Worm (Caenorhabditis elegans) whole organism, L2 larva: ENCODE results near the gene nas-24.

ENCODE experiments used
- F13H6.1 ChIP-seq: sonication (generic microtip); optimal IDR thresholded peaks from 2 replicates; lab custom pipeline; 2016; ENCODE audit warnings: missing genetic modification characterization, missing compliant biosample characterization
- ZK546.5 ChIP-seq: sonication (generic microtip); optimal IDR thresholded peaks from 2 replicates; lab custom pipeline; 2017; ENCODE audit warnings: missing biosample characterization, missing genetic modification characterization
- alr-1 ChIP-seq: fragments of 150-350 bp; optimal IDR thresholded peaks from 2 replicates; lab custom pipeline; 2014; ENCODE audit warnings: missing biosample characterization, missing genetic modification characterization
- aly-2 ChIP-seq: fragments of 150-350 bp; optimal IDR thresholded peaks from 2 replicates; lab custom pipeline; 2014; ENCODE audit warnings: missing biosample characterization, missing genetic modification characterization
- blmp-1 ChIP-seq: sonication (generic microtip); optimal IDR thresholded peaks from 2 replicates; lab custom pipeline; 2017; ENCODE audit warnings: missing genetic modification characterization, mild to moderate bottlenecking, missing compliant biosample characterization, antibody characterized with exemption, moderate library complexity; ENCODE audit not compliant: insufficient read depth
- ceh-16 ChIP-seq: fragments of 150-350 bp; optimal IDR thresholded peaks from 2 replicates; lab custom pipeline; 2014; ENCODE audit warnings: missing biosample characterization, missing genetic modification characterization
- ceh-82 ChIP-seq: fragments of 150-350 bp; optimal IDR thresholded peaks from 2 replicates; lab custom pipeline; 2014; ENCODE audit warnings: missing biosample characterization, missing genetic modification characterization
- crh-2 ChIP-seq: sonication (generic microtip); optimal IDR thresholded peaks from 2 replicates; lab custom pipeline; 2017; ENCODE audit warnings: missing biosample characterization, missing genetic modification characterization
- dmd-4 ChIP-seq: sonication (generic microtip); optimal IDR thresholded peaks from 2 replicates; lab custom pipeline; 2017; ENCODE audit warnings: missing biosample characterization, missing genetic modification characterization
- egl-27 ChIP-seq: sonication (generic microtip); optimal IDR thresholded peaks from 3 replicates; lab custom pipeline; 2017; ENCODE audit warnings: missing biosample characterization, missing genetic modification reagents, missing genetic modification characterization
- elt-1 ChIP-seq: fragments of 150-350 bp; optimal IDR thresholded peaks from 2 replicates; lab custom pipeline; 2014; ENCODE audit warnings: missing biosample characterization, missing genetic modification characterization
- elt-3 ChIP-seq: sonication (generic microtip); optimal IDR thresholded peaks from 2 replicates; lab custom pipeline; 2017; ENCODE audit warnings: missing biosample characterization, missing genetic modification characterization
- fos-1 ChIP-seq: fragments of 150-350 bp; optimal IDR thresholded peaks from 2 replicates; lab custom pipeline; 2014; ENCODE audit warnings: missing biosample characterization, missing genetic modification characterization
- lin-11 ChIP-seq: fragments of 150-350 bp; sonication (generic microtip); optimal IDR thresholded peaks from 2 replicates; lab custom pipeline; 2014; ENCODE audit warnings: missing biosample characterization, missing genetic modification characterization, inconsistent platforms, mixed read lengths
- lin-13 ChIP-seq: fragments of 150-350 bp; optimal IDR thresholded peaks from 2 replicates; lab custom pipeline; 2014; ENCODE audit warnings: missing biosample characterization, missing genetic modification reagents, missing genetic modification characterization
- mbf-1 ChIP-seq: sonication (generic microtip); optimal IDR thresholded peaks from 2 replicates; lab custom pipeline; 2017; ENCODE audit warnings: missing biosample characterization, missing genetic modification characterization
- mdl-1 ChIP-seq, 2 experiments: fragments of 150-350 bp in 1 of 2; sonication (generic microtip) in 1 of 2; optimal IDR thresholded peaks; 2 replicates each; lab custom pipeline; 2017; ENCODE audit warnings: missing biosample characterization in 2 of 2, missing genetic modification characterization in 2 of 2
- nhr-10 ChIP-seq: sonication (generic microtip); optimal IDR thresholded peaks from 2 replicates; lab custom pipeline; 2017; ENCODE audit warnings: missing biosample characterization, missing genetic modification characterization
- nhr-12 ChIP-seq: fragments of 150-350 bp; optimal IDR thresholded peaks from 2 replicates; lab custom pipeline; 2014; ENCODE audit warnings: missing biosample characterization, missing genetic modification characterization
- nhr-129 ChIP-seq: fragments of 150-350 bp; optimal IDR thresholded peaks from 2 replicates; lab custom pipeline; 2014; ENCODE audit warnings: missing biosample characterization, missing genetic modification characterization
- nhr-21 ChIP-seq: fragments of 150-350 bp; optimal IDR thresholded peaks from 2 replicates; lab custom pipeline; 2014; ENCODE audit warnings: missing biosample characterization, missing genetic modification characterization
- nhr-23 ChIP-seq: fragments of 150-350 bp; optimal IDR thresholded peaks from 2 replicates; lab custom pipeline; 2014; ENCODE audit warnings: missing biosample characterization, missing genetic modification reagents, missing genetic modification characterization
- nhr-237 ChIP-seq: fragments of 150-350 bp; optimal IDR thresholded peaks from 2 replicates; lab custom pipeline; 2014; ENCODE audit warnings: missing biosample characterization, missing genetic modification characterization
- nhr-25 ChIP-seq: fragments of 150-350 bp; sonication (generic microtip); optimal IDR thresholded peaks from 3 replicates; lab custom pipeline; 2014; ENCODE audit warnings: missing biosample characterization, missing genetic modification characterization
- nhr-6 ChIP-seq: fragments of 150-350 bp; optimal IDR thresholded peaks from 2 replicates; lab custom pipeline; 2014; ENCODE audit warnings: missing biosample characterization, missing genetic modification characterization
- nhr-77 ChIP-seq: fragments of 150-350 bp; optimal IDR thresholded peaks from 2 replicates; lab custom pipeline; 2014; ENCODE audit warnings: missing biosample characterization, missing genetic modification characterization
- skn-1 ChIP-seq: sonication (generic microtip); optimal IDR thresholded peaks from 2 replicates; lab custom pipeline; 2017; ENCODE audit warnings: missing biosample characterization, missing genetic modification characterization
- sma-3 ChIP-seq: sonication (generic microtip); optimal IDR thresholded peaks from 2 replicates; lab custom pipeline; 2016; ENCODE audit warnings: missing genetic modification reagents, missing genetic modification characterization, missing compliant biosample characterization
- sma-9 ChIP-seq, 2 experiments: fragments of 150-350 bp in 1 of 2; sonication (generic microtip) in 1 of 2; optimal IDR thresholded peaks; 2 replicates each; lab custom pipeline; 2014 to 2016; ENCODE audit warnings: missing genetic modification characterization in 2 of 2, mild to moderate bottlenecking in 1 of 2, missing biosample characterization in 1 of 2, missing compliant biosample characterization in 1 of 2, missing genetic modification reagents in 1 of 2, moderate library complexity in 1 of 2
- snpc-4 ChIP-seq: fragments of 150-350 bp; optimal IDR thresholded peaks from 2 replicates; lab custom pipeline; 2014; ENCODE audit warnings: missing biosample characterization, missing genetic modification characterization
- unc-39 ChIP-seq: fragments of 150-350 bp; optimal IDR thresholded peaks from 2 replicates; lab custom pipeline; 2014; ENCODE audit warnings: missing biosample characterization, missing genetic modification characterization
- unc-55 ChIP-seq: fragments of 150-350 bp; sonication (generic microtip); optimal IDR thresholded peaks from 3 replicates; lab custom pipeline; 2014; ENCODE audit warnings: missing biosample characterization, missing genetic modification reagents, missing genetic modification characterization
- unc-62 ChIP-seq: fragments of 150-350 bp; optimal IDR thresholded peaks from 2 replicates; lab custom pipeline; 2014; ENCODE audit warnings: missing biosample characterization, missing genetic modification reagents, missing genetic modification characterization
- ztf-11 ChIP-seq: sonication (generic microtip); optimal IDR thresholded peaks from 2 replicates; lab custom pipeline; 2017; ENCODE audit warnings: missing biosample characterization, missing genetic modification characterization
- ztf-4 ChIP-seq: fragments of 150-350 bp; optimal IDR thresholded peaks from 2 replicates; lab custom pipeline; 2014; ENCODE audit warnings: missing biosample characterization, missing genetic modification characterization

Gene nas-24

ce11 chrV:13777857-13778256 lies 8.7 kb downstream of the nas-24 start, which contains the start of gene F53C11.9:
Gene F53C11.9, plus strand, starts transcription at chrV:13778015.
- no peak for TF ChIP-seq snpc-4
- no peak for TF ChIP-seq nhr-10 (tag; lab: Kevin White, UChicago)
- no peak for TF ChIP-seq dmd-4
- no peak for TF ChIP-seq unc-62
- TF ChIP-seq egl-27: no peak
- no peak for TF ChIP-seq nhr-6 (tag; lab: Kevin White, UChicago)
- TF ChIP-seq crh-2 (tag; lab: Kevin White, UChicago): no peak
- TF ChIP-seq ZK546.5: no peak
- no peak for TF ChIP-seq nhr-12
- TF ChIP-seq lin-13: no peak
- TF ChIP-seq ceh-82: no peak
- TF ChIP-seq nhr-21 (tag; lab: Kevin White, UChicago): no peak
- TF ChIP-seq sma-3 (GFP tag; lab: Kevin White, UChicago): no peak
- no peak for TF ChIP-seq skn-1 (tag; lab: Kevin White, UChicago)
- no peak for TF ChIP-seq elt-3 (tag; lab: Kevin White, UChicago)
- TF ChIP-seq aly-2: no peak
- TF ChIP-seq ztf-4 (tag; lab: Kevin White, UChicago): no peak

DNA sequence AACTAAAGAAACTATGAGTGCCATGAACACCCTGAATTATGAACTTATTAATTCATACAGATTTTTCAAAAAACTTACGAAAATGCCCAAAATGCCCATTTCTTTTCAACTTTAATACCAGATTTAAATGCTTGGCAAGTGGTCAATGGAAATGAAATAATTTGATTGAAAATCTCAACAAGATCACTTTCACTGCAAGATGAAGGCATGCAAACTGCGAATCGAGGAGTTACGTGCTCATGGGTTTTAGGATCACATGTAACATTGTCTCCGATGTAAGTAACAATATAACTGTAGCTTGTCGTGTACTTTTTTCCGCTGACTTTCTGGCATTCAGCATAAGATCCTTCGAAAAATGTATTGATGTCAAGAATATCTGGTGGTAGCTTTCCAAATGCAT lies 11.7 kb downstream of the nas-24 start:
- TF ChIP-seq blmp-1 (tag; lab: Kevin White, UChicago) (no peak), ceh-16 (tag; lab: Kevin White, UChicago) (no peak), nhr-23 (tag; lab: Kevin White, UChicago) (no peak), nhr-21 (tag; lab: Kevin White, UChicago) (no peak), elt-3 (tag; lab: Kevin White, UChicago) (no peak), elt-1 (tag; lab: Kevin White, UChicago) (no peak), mdl-1 (tag; optimal IDR thresholded peaks at IDR 0.05; lab: Kevin White, UChicago) (no peak), fos-1 (tag; lab: Kevin White, UChicago) (no peak), nhr-77 (tag; lab: Kevin White, UChicago) (no peak), mbf-1 (tag; lab: Kevin White, UChicago) (no peak), alr-1 (tag; lab: Kevin White, UChicago) (no peak), sma-9 (GFP tag; optimal IDR thresholded peaks at IDR 0.05; lab: Kevin White, UChicago) (no peak), sma-9 (tag; optimal IDR thresholded peaks at IDR 0.05; lab: Kevin White, UChicago) (no peak), unc-39 (tag; lab: Kevin White, UChicago) (no peak), lin-11 (tag; lab: Kevin White, UChicago) (no peak), nhr-25 (tag; lab: Kevin White, UChicago) (no peak), unc-62 (no peak)

DNA sequence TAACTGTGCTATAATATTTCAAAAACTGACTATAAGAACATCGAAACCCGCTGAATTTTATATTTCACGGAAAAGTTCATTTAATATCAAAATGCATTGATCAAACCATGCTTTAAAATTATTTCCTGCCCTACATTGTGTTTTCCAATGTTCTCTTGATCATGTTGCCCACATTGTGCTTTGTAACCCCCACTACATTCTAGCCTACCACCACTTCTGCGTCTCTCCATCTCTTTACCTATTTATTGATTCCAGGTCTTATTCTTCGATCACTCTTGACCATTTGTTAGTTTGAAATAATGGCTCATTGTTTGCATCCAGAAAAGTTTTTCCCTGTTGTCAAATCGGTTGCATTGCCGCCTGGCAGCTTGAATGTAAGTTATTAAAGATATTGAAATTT lies 13.0 kb downstream of the nas-24 start, which contains the start of gene decr-1.1:
Gene decr-1.1, plus strand, starts transcription at position 210 of the 400 bp plus-strand sequence.
- TF ChIP-seq nhr-129 (tag; lab: Kevin White, UChicago) (peak; percentile 4), sma-9 (GFP tag; optimal IDR thresholded peaks at IDR 0.05; lab: Kevin White, UChicago) (peak; percentile 34), sma-9 (tag; optimal IDR thresholded peaks at IDR 0.05; lab: Kevin White, UChicago) (no peak), crh-2 (tag; lab: Kevin White, UChicago) (no peak), fos-1 (tag; lab: Kevin White, UChicago) (peak; percentile 26)

- no peak for TF ChIP-seq ztf-4 (tag; lab: Kevin White, UChicago)
- no peak for TF ChIP-seq elt-3 (tag; lab: Kevin White, UChicago)
- TF ChIP-seq ceh-82: no peak
- TF ChIP-seq ztf-11 (tag; lab: Kevin White, UChicago): no peak
- TF ChIP-seq F13H6.1 (tag; lab: Kevin White, UChicago): no peak
- TF ChIP-seq nhr-237: no peak
- TF ChIP-seq blmp-1 (tag; lab: Kevin White, UChicago): no peak
- no peak for TF ChIP-seq nhr-25 (tag; lab: Kevin White, UChicago)
- no peak for TF ChIP-seq lin-13
- TF ChIP-seq unc-55: no peak
- no peak for TF ChIP-seq fos-1 (tag; lab: Kevin White, UChicago)
- no peak for TF ChIP-seq ZK546.5
- TF ChIP-seq nhr-6 (tag; lab: Kevin White, UChicago): no peak
- TF ChIP-seq, all 48 proteins: peak for 0
These were observed 16.6 kb downstream of the nas-24 start for ce11 chrV:13785767-13786166.
